Fruit fly (Drosophila melanogaster): ENCODE data around the gene Cbl.

Gene Cbl

dm6 chr3L:8449202-8449799 is 24.5 kb downstream of the Cbl start, which contains the start of gene CG6983:
Gene CG6983, minus strand, starts transcription at chr3L:8449377.
- TF ChIP-seq Rel (GFP tag; optimal IDR thresholded peaks at IDR 0.05) (no peak), Rel (tag; optimal IDR thresholded peaks at IDR 0.05) (no peak), jim (GFP tag; optimal IDR thresholded peaks at IDR 0.05) (peak; percentile 19), h (GFP tag; optimal IDR thresholded peaks at IDR 0.05) (peak; percentile 4), Hr83 (GFP tag; optimal IDR thresholded peaks at IDR 0.05; ENCODE audit: poor library complexity, severe bottlenecking) (peak; percentile 12)

dm6 chr3L:8449800-8450690 is 25.3 kb downstream of the Cbl start, which contains the start of gene Gug:
Gene Gug, plus strand, starts transcription at chr3L:8449922.
- TF ChIP-seq woc (GFP tag; optimal IDR thresholded peaks at IDR 0.05) (peak; percentile 2), lola (GFP tag; optimal IDR thresholded peaks at IDR 0.05) (no peak), Mio (GFP tag; optimal IDR thresholded peaks at IDR 0.05) (no peak), Dif (GFP tag; optimal IDR thresholded peaks at IDR 0.05; ENCODE audit: partially characterized antibody) (peak; percentile 33), h (GFP tag; optimal IDR thresholded peaks at IDR 0.05) (peak; percentile 57), Hr83 (GFP tag; optimal IDR thresholded peaks at IDR 0.05; ENCODE audit: poor library complexity, severe bottlenecking) (peak; percentile 3), br (GFP tag; optimal IDR thresholded peaks at IDR 0.05) (peak; percentile 12), CG9705 (GFP tag; optimal IDR thresholded peaks at IDR 0.05) (peak; percentile 6), OdsH (GFP tag; optimal IDR thresholded peaks at IDR 0.05) (peak; percentile 9), dsf (GFP tag; optimal IDR thresholded peaks at IDR 0.05; ENCODE audit: borderline replicate concordance) (no peak), foxo (GFP tag; optimal IDR thresholded peaks at IDR 0.05) (no peak), Rel (GFP tag; optimal IDR thresholded peaks at IDR 0.05) (no peak), Rel (tag; optimal IDR thresholded peaks at IDR 0.05) (peak; percentile 40), Hnf4 (GFP tag; optimal IDR thresholded peaks at IDR 0.05) (no peak), CrebA (GFP tag; optimal IDR thresholded peaks at IDR 0.05; ENCODE audit: borderline replicate concordance) (peak; percentile 53), dmrt93B (GFP tag; optimal IDR thresholded peaks at IDR 0.05) (no peak), brk (GFP tag; optimal IDR thresholded peaks at IDR 0.05) (no peak), jim (GFP tag; optimal IDR thresholded peaks at IDR 0.05) (peak; percentile 64), Dfd (GFP tag; optimal IDR thresholded peaks at IDR 0.05) (peak; percentile 11), Sp1 (GFP tag; optimal IDR thresholded peaks at IDR 0.05) (peak; percentile 83), N (GFP tag; optimal IDR thresholded peaks at IDR 0.05) (peak; percentile 57), Myc (optimal IDR thresholded peaks at IDR 0.05) (peak; percentile 7), sage (GFP tag; optimal IDR thresholded peaks at IDR 0.05) (peak; percentile 35), ey (GFP tag; optimal IDR thresholded peaks at IDR 0.05) (no peak)

dm6 chr3L:8450747-8451146 is 26.0 kb downstream of the Cbl start:
- peak; percentile 75 for TF ChIP-seq Dfd (GFP tag; optimal IDR thresholded peaks at IDR 0.05)
- TF ChIP-seq jim (GFP tag; optimal IDR thresholded peaks at IDR 0.05): no peak
- TF ChIP-seq CrebA (GFP tag; optimal IDR thresholded peaks at IDR 0.05; ENCODE audit: borderline replicate concordance): no peak
- TF ChIP-seq dmrt93B (GFP tag; optimal IDR thresholded peaks at IDR 0.05): no peak
- no peak for TF ChIP-seq CG9705 (GFP tag; optimal IDR thresholded peaks at IDR 0.05)

dm6 chr3L:8451966-8452620 is 27.3 kb downstream of the Cbl start:
- TF ChIP-seq dmrt93B (GFP tag; optimal IDR thresholded peaks at IDR 0.05): no peak
- TF ChIP-seq pan (optimal IDR thresholded peaks at IDR 0.05): no peak
- TF ChIP-seq Hr83 (GFP tag; optimal IDR thresholded peaks at IDR 0.05; ENCODE audit: poor library complexity, severe bottlenecking): no peak
- no peak for TF ChIP-seq sage (GFP tag; optimal IDR thresholded peaks at IDR 0.05)
- no peak for TF ChIP-seq fru (GFP tag; optimal IDR thresholded peaks at IDR 0.05)
- no peak for TF ChIP-seq CrebA (GFP tag; optimal IDR thresholded peaks at IDR 0.05; ENCODE audit: borderline replicate concordance)
- no peak for TF ChIP-seq CG9705 (GFP tag; optimal IDR thresholded peaks at IDR 0.05)

- TF ChIP-seq tai (GFP tag; optimal IDR thresholded peaks at IDR 0.05) (no peak), h (GFP tag; optimal IDR thresholded peaks at IDR 0.05) (peak; percentile 41), woc (GFP tag; optimal IDR thresholded peaks at IDR 0.05) (no peak), Vsx2 (GFP tag; optimal IDR thresholded peaks at IDR 0.05; ENCODE audit: partially characterized antibody) (no peak), Rel (GFP tag; optimal IDR thresholded peaks at IDR 0.05) (no peak), Rel (tag; optimal IDR thresholded peaks at IDR 0.05) (no peak), fru (GFP tag; optimal IDR thresholded peaks at IDR 0.05) (no peak), CG9705 (GFP tag; optimal IDR thresholded peaks at IDR 0.05) (no peak)
Observed at dm6 chr3L:8452986-8453385, 28.2 kb downstream of the Cbl start.
